Worm (Caenorhabditis elegans) whole organism, L3 larva: ENCODE measurements around the gene hlh-14.

Source experiments
- R02D3.7 ChIP-seq: fragments of 150-350 bp; optimal IDR thresholded peaks from 2 replicates; lab custom pipeline; 2014; ENCODE audit warnings: missing biosample characterization, missing genetic modification characterization
- elt-3 ChIP-seq, 3 experiments: fragments of 150-350 bp in 1 of 3; sonication (generic microtip) in 2 of 3; optimal IDR thresholded peaks; 2 replicates in 2 of 3; 4 replicates in 1 of 3; lab custom pipeline; 2014 to 2017; ENCODE audit warnings: missing biosample characterization in 3 of 3, missing genetic modification characterization in 3 of 3
- lin-15B ChIP-seq: fragments of 150-350 bp; optimal IDR thresholded peaks from 2 replicates; lab custom pipeline; 2014; ENCODE audit warnings: missing biosample characterization, missing genetic modification characterization
- mdl-1 ChIP-seq: fragments of 150-350 bp; optimal IDR thresholded peaks from 2 replicates; lab custom pipeline; 2014; ENCODE audit warnings: missing biosample characterization, missing genetic modification characterization
- nhr-11 ChIP-seq: fragments of 150-350 bp; optimal IDR thresholded peaks from 2 replicates; lab custom pipeline; 2014; ENCODE audit warnings: missing biosample characterization, missing genetic modification characterization
- nhr-28 ChIP-seq: fragments of 150-350 bp; optimal IDR thresholded peaks from 2 replicates; lab custom pipeline; 2014; ENCODE audit warnings: missing biosample characterization, missing genetic modification characterization
- skn-1 ChIP-seq: fragments of 150-350 bp; optimal IDR thresholded peaks from 2 replicates; lab custom pipeline; 2014; ENCODE audit warnings: missing biosample characterization, missing genetic modification characterization
- ztf-11 ChIP-seq: fragments of 150-350 bp; optimal IDR thresholded peaks from 2 replicates; lab custom pipeline; 2014; ENCODE audit warnings: missing biosample characterization, missing genetic modification characterization

DNA sequence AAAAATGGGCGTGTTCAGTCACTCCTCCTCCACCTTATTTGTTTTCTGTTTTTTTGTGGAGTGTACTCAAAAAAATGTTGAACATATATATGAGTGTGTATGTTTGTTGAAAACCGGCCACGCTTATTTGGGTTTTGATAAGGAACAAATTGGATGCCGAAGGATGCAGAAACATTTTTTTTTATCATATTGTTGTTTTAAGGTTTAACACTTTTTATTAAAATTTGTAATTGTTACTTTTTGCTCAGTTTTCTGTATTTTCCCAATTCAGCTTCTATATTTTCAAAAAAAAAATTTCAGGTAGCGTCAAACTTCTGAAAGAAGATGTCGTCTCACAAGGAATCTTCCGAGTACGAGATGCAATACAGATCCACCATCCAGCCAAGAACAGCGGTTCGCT, 26.6 kb upstream of the hlh-14 start, which contains the start of gene ifb-1:
- TF ChIP-seq ztf-11 (tag; lab: Kevin White, UChicago): no peak
- TF ChIP-seq lin-15B (tag; lab: Kevin White, UChicago): no peak
- TF ChIP-seq R02D3.7 (tag; lab: Kevin White, UChicago): no peak
- no peak for TF ChIP-seq nhr-11
- no peak for TF ChIP-seq nhr-28
- no peak for TF ChIP-seq skn-1 (tag; lab: Kevin White, UChicago)
- TF ChIP-seq elt-3 (tag; optimal IDR thresholded peaks at IDR 0.05; lab: Kevin White, UChicago): no peak
- no peak for TF ChIP-seq mdl-1 (tag; lab: Kevin White, UChicago)
